Worm (Caenorhabditis elegans): ENCODE data around the gene acly-1.
A peak's percentile ranks its signal among the peaks of the same experiment; 100 is the strongest.

The acly-1 gene

ce11 chrX:1522068-1522467 lies 42.7 kb downstream of the acly-1 start:
- no peak for TF ChIP-seq med-1 (GFP tag; optimal IDR thresholded peaks at IDR 0.05; ENCODE audit: insufficient read depth)
- TF ChIP-seq ztf-29 (GFP tag; IDR thresholded peaks at IDR 0.05): no peak
- TF ChIP-seq ztf-23 (GFP tag; IDR thresholded peaks at IDR 0.05): no peak
- no peak for TF ChIP-seq flt-1 (GFP tag; IDR thresholded peaks at IDR 0.05)
- TF ChIP-seq cog-1 (tag; optimal IDR thresholded peaks at IDR 0.05): no peak
- TF ChIP-seq ref-1 (GFP tag; conservative IDR thresholded peaks at IDR 0.05): no peak
- TF ChIP-seq T22C8.4 (GFP tag; IDR thresholded peaks at IDR 0.05): no peak
- TF ChIP-seq klf-2 (GFP tag; conservative IDR thresholded peaks at IDR 0.05): no peak
- TF ChIP-seq tab-1 (GFP tag; IDR thresholded peaks at IDR 0.05): no peak

- TF ChIP-seq klf-2 (GFP tag; conservative IDR thresholded peaks at IDR 0.05) (no peak), cog-1 (tag; optimal IDR thresholded peaks at IDR 0.05) (no peak)
These were observed 43.9 kb downstream of the acly-1 start for ce11 chrX:1523272-1523671.

ce11 chrX:1524559-1524958 lies 45.2 kb downstream of the acly-1 start:
- TF ChIP-seq flt-1 (GFP tag; IDR thresholded peaks at IDR 0.05): 0 out of 2 replicates have a peak, but pooled peaks have one; percentile 47
- peak; percentile 55 for TF ChIP-seq cog-1 (tag; optimal IDR thresholded peaks at IDR 0.05)
- TF ChIP-seq T22C8.4 (GFP tag; IDR thresholded peaks at IDR 0.05): no peak

- no peak for TF ChIP-seq ztf-29 (GFP tag; IDR thresholded peaks at IDR 0.05)
- 0 out of 2 replicates have a peak, but pooled peaks have one; percentile 32 for TF ChIP-seq T22C8.4 (GFP tag; IDR thresholded peaks at IDR 0.05)
These were observed 46.3 kb downstream of the acly-1 start for ce11 chrX:1525511-1526172.

ce11 chrX:1527338-1527737 lies 48.0 kb downstream of the acly-1 start:
- no peak for TF ChIP-seq T22C8.4 (GFP tag; IDR thresholded peaks at IDR 0.05)
- no peak for TF ChIP-seq tab-1 (GFP tag; IDR thresholded peaks at IDR 0.05)
- no peak for TF ChIP-seq ztf-29 (GFP tag; IDR thresholded peaks at IDR 0.05)
- TF ChIP-seq ref-1 (GFP tag; conservative IDR thresholded peaks at IDR 0.05): no peak
- TF ChIP-seq flt-1 (GFP tag; IDR thresholded peaks at IDR 0.05): no peak
- TF ChIP-seq cog-1 (tag; optimal IDR thresholded peaks at IDR 0.05): no peak
- no peak for TF ChIP-seq klf-2 (GFP tag; conservative IDR thresholded peaks at IDR 0.05)
- TF ChIP-seq med-1 (GFP tag; optimal IDR thresholded peaks at IDR 0.05; ENCODE audit: insufficient read depth): no peak
- no peak for TF ChIP-seq ztf-23 (GFP tag; IDR thresholded peaks at IDR 0.05)

ce11 chrX:1528107-1528506 lies 48.8 kb downstream of the acly-1 start:
- TF ChIP-seq flt-1 (GFP tag; IDR thresholded peaks at IDR 0.05) (no peak), T22C8.4 (GFP tag; IDR thresholded peaks at IDR 0.05) (no peak), ref-1 (GFP tag; conservative IDR thresholded peaks at IDR 0.05) (no peak), ztf-29 (GFP tag; IDR thresholded peaks at IDR 0.05) (no peak), klf-2 (GFP tag; conservative IDR thresholded peaks at IDR 0.05) (no peak), cog-1 (tag; optimal IDR thresholded peaks at IDR 0.05) (no peak), ztf-23 (GFP tag; IDR thresholded peaks at IDR 0.05) (no peak), med-1 (GFP tag; optimal IDR thresholded peaks at IDR 0.05; ENCODE audit: insufficient read depth) (no peak), tab-1 (GFP tag; IDR thresholded peaks at IDR 0.05) (no peak)

ce11 chrX:1529013-1529412 lies 49.7 kb downstream of the acly-1 start:
- no peak for TF ChIP-seq med-1 (GFP tag; optimal IDR thresholded peaks at IDR 0.05; ENCODE audit: insufficient read depth)
- TF ChIP-seq ref-1 (GFP tag; conservative IDR thresholded peaks at IDR 0.05): no peak
- no peak for TF ChIP-seq T22C8.4 (GFP tag; IDR thresholded peaks at IDR 0.05)
- TF ChIP-seq klf-2 (GFP tag; conservative IDR thresholded peaks at IDR 0.05): no peak
- TF ChIP-seq flt-1 (GFP tag; IDR thresholded peaks at IDR 0.05): no peak
- no peak for TF ChIP-seq cog-1 (tag; optimal IDR thresholded peaks at IDR 0.05)
- no peak for TF ChIP-seq tab-1 (GFP tag; IDR thresholded peaks at IDR 0.05)
- no peak for TF ChIP-seq ztf-23 (GFP tag; IDR thresholded peaks at IDR 0.05)
- no peak for TF ChIP-seq ztf-29 (GFP tag; IDR thresholded peaks at IDR 0.05)
